Worm (Caenorhabditis elegans): ENCODE data around the gene C50F7.3.

Gene C50F7.3

ce11 chrIV:7736616-7737015 is 4.5 kb downstream of the C50F7.3 start:
- TF ChIP-seq R02D3.7 (tag; optimal IDR thresholded peaks at IDR 0.05) (no peak), dmd-4 (tag; optimal IDR thresholded peaks at IDR 0.05) (no peak), peb-1 (tag; optimal IDR thresholded peaks at IDR 0.05) (no peak), nhr-237 (tag; optimal IDR thresholded peaks at IDR 0.05) (no peak), nhr-12 (tag; optimal IDR thresholded peaks at IDR 0.05) (no peak), snpc-4 (tag; optimal IDR thresholded peaks at IDR 0.05) (no peak), aly-2 (tag; optimal IDR thresholded peaks at IDR 0.05) (no peak), Y55F3AM.14 (GFP tag; optimal IDR thresholded peaks at IDR 0.05) (no peak), lin-39 (tag; optimal IDR thresholded peaks at IDR 0.05) (no peak), crh-2 (tag; optimal IDR thresholded peaks at IDR 0.05) (no peak)

ce11 chrIV:7743539-7743938 is 11.4 kb downstream of the C50F7.3 start, which contains the start of gene npr-35:
Gene npr-35 (plus strand): TSS chrIV:7743839.
- TF ChIP-seq unc-62 (GFP tag; optimal IDR thresholded peaks at IDR 0.05), result no peak
- TF ChIP-seq R02D3.7 (tag; optimal IDR thresholded peaks at IDR 0.05), result no peak
- TF ChIP-seq elt-1 (tag; optimal IDR thresholded peaks at IDR 0.05), result no peak
- TF ChIP-seq sma-9 (GFP tag; optimal IDR thresholded peaks at IDR 0.05), result no peak
- TF ChIP-seq sma-9 (tag; optimal IDR thresholded peaks at IDR 0.05), result no peak
- TF ChIP-seq ztf-11 (tag; optimal IDR thresholded peaks at IDR 0.05), result no peak
- no peak for TF ChIP-seq nhr-21 (tag; optimal IDR thresholded peaks at IDR 0.05)
- TF ChIP-seq elt-3 (tag; optimal IDR thresholded peaks at IDR 0.05), result no peak
- no peak for TF ChIP-seq ama-1 (optimal IDR thresholded peaks at IDR 0.05)
- no peak for TF ChIP-seq F13H6.1 (tag; optimal IDR thresholded peaks at IDR 0.05)
- TF ChIP-seq snpc-4 (tag; optimal IDR thresholded peaks at IDR 0.05), result no peak
- TF ChIP-seq nhr-6 (tag; optimal IDR thresholded peaks at IDR 0.05), result no peak
- TF ChIP-seq peb-1 (tag; optimal IDR thresholded peaks at IDR 0.05), result no peak
- TF ChIP-seq nhr-23 (tag; optimal IDR thresholded peaks at IDR 0.05), result no peak
- TF ChIP-seq mdl-1 (tag; optimal IDR thresholded peaks at IDR 0.05), result no peak
- TF ChIP-seq sma-3 (GFP tag; optimal IDR thresholded peaks at IDR 0.05), result no peak

- TF ChIP-seq nhr-77 (tag; optimal IDR thresholded peaks at IDR 0.05) (no peak), F13H6.1 (tag; optimal IDR thresholded peaks at IDR 0.05) (no peak), ceh-82 (tag; optimal IDR thresholded peaks at IDR 0.05) (no peak), nhr-129 (tag; optimal IDR thresholded peaks at IDR 0.05) (no peak), gmeb-1 (tag; optimal IDR thresholded peaks at IDR 0.05) (no peak), sem-4 (tag; optimal IDR thresholded peaks at IDR 0.05) (no peak), R02D3.7 (tag; optimal IDR thresholded peaks at IDR 0.05) (no peak), fos-1 (tag; optimal IDR thresholded peaks at IDR 0.05) (peak; percentile 83), C34F6.9 (tag; optimal IDR thresholded peaks at IDR 0.05) (no peak), nhr-25 (tag; optimal IDR thresholded peaks at IDR 0.05) (no peak), mab-5 (tag; optimal IDR thresholded peaks at IDR 0.05) (no peak), unc-62 (GFP tag; optimal IDR thresholded peaks at IDR 0.05) (no peak), aly-2 (tag; optimal IDR thresholded peaks at IDR 0.05) (no peak), unc-39 (tag; optimal IDR thresholded peaks at IDR 0.05) (no peak), sma-3 (GFP tag; optimal IDR thresholded peaks at IDR 0.05) (no peak), lin-39 (tag; optimal IDR thresholded peaks at IDR 0.05) (no peak), snpc-4 (tag; optimal IDR thresholded peaks at IDR 0.05) (no peak), zag-1 (tag; optimal IDR thresholded peaks at IDR 0.05) (no peak), nhr-10 (tag; optimal IDR thresholded peaks at IDR 0.05) (no peak), crh-2 (tag; optimal IDR thresholded peaks at IDR 0.05) (peak; percentile 54), nhr-23 (tag; optimal IDR thresholded peaks at IDR 0.05) (no peak), blmp-1 (tag; optimal IDR thresholded peaks at IDR 0.05; ENCODE audit: insufficient read depth) (no peak), nhr-237 (tag; optimal IDR thresholded peaks at IDR 0.05) (no peak), ztf-4 (tag; optimal IDR thresholded peaks at IDR 0.05) (no peak), nhr-12 (tag; optimal IDR thresholded peaks at IDR 0.05) (no peak), ztf-11 (tag; optimal IDR thresholded peaks at IDR 0.05) (no peak), sma-9 (GFP tag; optimal IDR thresholded peaks at IDR 0.05) (peak; percentile 38), sma-9 (tag; optimal IDR thresholded peaks at IDR 0.05) (no peak)
Observed at ce11 chrIV:7747838-7748237, 15.7 kb downstream of the C50F7.3 start, which contains the start of gene klo-1. Gene klo-1 (minus strand): TSS chrIV:7748225.

- no peak for TF ChIP-seq elt-3 (tag; optimal IDR thresholded peaks at IDR 0.05)
- TF ChIP-seq alr-1 (tag; optimal IDR thresholded peaks at IDR 0.05), result no peak
- no peak for TF ChIP-seq dmd-4 (tag; optimal IDR thresholded peaks at IDR 0.05)
- no peak for TF ChIP-seq mdl-1 (tag; optimal IDR thresholded peaks at IDR 0.05)
- no peak for TF ChIP-seq elt-1 (tag; optimal IDR thresholded peaks at IDR 0.05)
- TF ChIP-seq mbf-1 (tag; optimal IDR thresholded peaks at IDR 0.05), result no peak
- TF ChIP-seq unc-55 (GFP tag; optimal IDR thresholded peaks at IDR 0.05), result no peak
- TF ChIP-seq Y55F3AM.14 (GFP tag; optimal IDR thresholded peaks at IDR 0.05), result no peak
- TF ChIP-seq nhr-77 (tag; optimal IDR thresholded peaks at IDR 0.05), result no peak
- no peak for TF ChIP-seq ztf-11 (tag; optimal IDR thresholded peaks at IDR 0.05)
- no peak for TF ChIP-seq nhr-23 (tag; optimal IDR thresholded peaks at IDR 0.05)
- no peak for TF ChIP-seq lin-39 (tag; optimal IDR thresholded peaks at IDR 0.05)
- no peak for TF ChIP-seq peb-1 (tag; optimal IDR thresholded peaks at IDR 0.05)
- TF ChIP-seq ceh-82 (tag; optimal IDR thresholded peaks at IDR 0.05), result no peak
- no peak for TF ChIP-seq nhr-6 (tag; optimal IDR thresholded peaks at IDR 0.05)
- TF ChIP-seq nhr-10 (tag; optimal IDR thresholded peaks at IDR 0.05), result no peak
- no peak for TF ChIP-seq nhr-12 (tag; optimal IDR thresholded peaks at IDR 0.05)
Observed at ce11 chrIV:7753108-7753507, 21.0 kb downstream of the C50F7.3 start, which contains the start of gene col-14. Gene col-14 (plus strand): TSS chrIV:7753408.
